Fruit fly (Drosophila melanogaster): ENCODE data around the gene Hmt4-20.

Hmt4-20 gene

DNA sequence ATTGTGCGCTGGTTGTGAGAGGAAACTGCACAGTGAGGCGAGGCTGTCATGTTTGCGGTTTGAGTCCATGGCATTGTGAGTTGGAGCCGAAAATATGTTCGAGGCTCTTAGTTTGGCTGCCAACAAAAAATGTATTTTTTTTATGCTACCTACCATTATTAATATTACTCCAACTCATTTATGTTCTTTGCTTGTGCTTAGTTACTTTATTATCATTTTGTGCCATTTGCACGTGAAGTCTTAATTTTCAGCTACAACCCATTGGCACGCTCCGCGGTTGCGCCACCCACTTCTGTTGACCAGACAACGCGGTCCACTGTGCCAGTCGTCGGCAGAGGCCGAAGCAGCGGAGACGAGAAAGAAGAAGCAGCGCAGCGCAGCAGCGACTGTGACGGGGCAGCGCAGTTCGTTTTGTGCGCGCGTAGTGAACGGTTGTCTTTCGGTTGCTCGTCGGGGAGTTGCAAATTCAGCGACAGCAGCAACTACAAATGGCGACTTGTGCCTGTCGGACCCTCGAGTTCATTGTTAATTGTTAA lies 30.7 kb upstream of the Hmt4-20 start, which contains the start of gene sdk (continued):
- peak; percentile 11 for TF ChIP-seq Hr83 (GFP tag; optimal IDR thresholded peaks at IDR 0.05; ENCODE audit: poor library complexity, severe bottlenecking)
- TF ChIP-seq brk (GFP tag; optimal IDR thresholded peaks at IDR 0.05): peak; percentile 75
- peak; percentile 91 for TF ChIP-seq tai (GFP tag; optimal IDR thresholded peaks at IDR 0.05)
- peak; percentile 86 for TF ChIP-seq CG9705 (GFP tag; optimal IDR thresholded peaks at IDR 0.05)
- TF ChIP-seq HLH106 (tag; optimal IDR thresholded peaks at IDR 0.05): peak; percentile 92
- no peak for TF ChIP-seq usp (GFP tag; optimal IDR thresholded peaks at IDR 0.05)
- TF ChIP-seq h (GFP tag; optimal IDR thresholded peaks at IDR 0.05): peak; percentile 98
- no peak for TF ChIP-seq Myc (optimal IDR thresholded peaks at IDR 0.05)
- TF ChIP-seq sv (GFP tag; optimal IDR thresholded peaks at IDR 0.05): peak; percentile 85
- no peak for TF ChIP-seq pan (optimal IDR thresholded peaks at IDR 0.05)
- no peak for TF ChIP-seq N (GFP tag; optimal IDR thresholded peaks at IDR 0.05)
- TF ChIP-seq Hnf4 (GFP tag; optimal IDR thresholded peaks at IDR 0.05): peak; percentile 93

DNA sequence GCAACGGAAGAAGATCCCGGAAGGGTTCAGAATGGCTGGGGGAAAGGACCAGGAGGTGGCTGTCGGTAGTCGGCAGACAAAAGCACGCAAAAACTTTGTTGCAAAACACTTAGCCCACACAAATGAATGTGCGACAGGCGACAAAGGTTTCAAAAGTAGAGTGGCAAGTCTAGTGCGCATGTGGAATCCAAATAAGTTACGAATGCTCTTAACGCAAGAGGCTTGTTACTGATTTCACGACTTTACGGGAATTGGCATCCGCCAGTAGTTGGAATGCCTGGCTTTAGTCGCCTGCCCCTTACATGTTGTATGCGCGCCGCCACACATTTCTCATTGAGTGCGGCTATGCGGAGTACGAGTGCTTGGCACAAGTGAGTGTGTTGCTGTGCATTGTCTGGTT lies 22.7 kb upstream of the Hmt4-20 start:
- TF ChIP-seq tai (GFP tag; optimal IDR thresholded peaks at IDR 0.05) (no peak), dl (GFP tag; optimal IDR thresholded peaks at IDR 0.05; ENCODE audit: insufficient read depth in 1 of 2, partially characterized antibody in 2 of 2) (no peak), Rel (GFP tag; optimal IDR thresholded peaks at IDR 0.05) (no peak), Rel (tag; optimal IDR thresholded peaks at IDR 0.05) (no peak), Hr83 (GFP tag; optimal IDR thresholded peaks at IDR 0.05; ENCODE audit: poor library complexity, severe bottlenecking) (no peak), Hnf4 (GFP tag; optimal IDR thresholded peaks at IDR 0.05) (no peak), ey (GFP tag; optimal IDR thresholded peaks at IDR 0.05) (peak; percentile 9), h (GFP tag; optimal IDR thresholded peaks at IDR 0.05) (peak; percentile 2), OdsH (GFP tag; optimal IDR thresholded peaks at IDR 0.05) (no peak), br (GFP tag; optimal IDR thresholded peaks at IDR 0.05) (no peak), Mio (GFP tag; optimal IDR thresholded peaks at IDR 0.05) (no peak), N (GFP tag; optimal IDR thresholded peaks at IDR 0.05) (no peak), fru (GFP tag; optimal IDR thresholded peaks at IDR 0.05) (no peak), Myc (optimal IDR thresholded peaks at IDR 0.05) (no peak), sv (GFP tag; optimal IDR thresholded peaks at IDR 0.05) (no peak), lola (GFP tag; optimal IDR thresholded peaks at IDR 0.05) (no peak), jim (GFP tag; optimal IDR thresholded peaks at IDR 0.05) (no peak), rgr (GFP tag; optimal IDR thresholded peaks at IDR 0.05) (peak; percentile 8), psq (GFP tag; optimal IDR thresholded peaks at IDR 0.05) (no peak), Dif (GFP tag; optimal IDR thresholded peaks at IDR 0.05; ENCODE audit: partially characterized antibody) (no peak), foxo (GFP tag; optimal IDR thresholded peaks at IDR 0.05) (peak in 1 of 2 experiments; percentile 46)

- peak; percentile 20 for TF ChIP-seq Myc (optimal IDR thresholded peaks at IDR 0.05)
- no peak for TF ChIP-seq br (GFP tag; optimal IDR thresholded peaks at IDR 0.05)
Observed at dm6 chrX:658021-658420, 2.2 kb upstream of the Hmt4-20 start.

- TF ChIP-seq CrebA (GFP tag; optimal IDR thresholded peaks at IDR 0.05; ENCODE audit: borderline replicate concordance) (no peak), Rel (GFP tag; optimal IDR thresholded peaks at IDR 0.05) (no peak), Rel (tag; optimal IDR thresholded peaks at IDR 0.05) (peak; percentile 90)
Observed at dm6 chrX:656380-656925, 620 bp upstream of the Hmt4-20 start.

DNA sequence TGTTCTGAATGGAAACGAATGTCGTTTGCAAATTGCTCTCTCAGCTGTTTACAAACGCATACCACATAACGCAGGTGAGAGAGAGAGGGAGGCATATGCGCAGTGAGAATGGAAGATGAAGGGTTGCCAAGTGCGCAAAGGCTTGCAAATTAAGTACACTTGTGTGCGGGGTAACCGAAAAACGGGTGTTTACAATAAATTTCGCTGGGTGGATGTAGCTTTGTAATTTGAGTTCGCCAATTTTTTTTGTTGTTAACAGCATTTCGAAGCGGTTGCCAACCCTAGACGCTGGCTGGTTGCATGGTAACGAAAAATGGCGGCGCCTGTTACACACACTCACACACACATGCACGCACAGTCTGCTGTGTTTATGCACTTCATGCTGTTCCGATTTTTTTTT lies 884 bp downstream of the Hmt4-20 start:
- no peak for TF ChIP-seq Hr78 (GFP tag; optimal IDR thresholded peaks at IDR 0.05)
- peak; percentile 95 for TF ChIP-seq sv (GFP tag; optimal IDR thresholded peaks at IDR 0.05)
- peak; percentile 96 for TF ChIP-seq CG9705 (GFP tag; optimal IDR thresholded peaks at IDR 0.05)
- peak; percentile 98 for TF ChIP-seq h (GFP tag; optimal IDR thresholded peaks at IDR 0.05)
- TF ChIP-seq sage (GFP tag; optimal IDR thresholded peaks at IDR 0.05): peak; percentile 91
- no peak for TF ChIP-seq tai (GFP tag; optimal IDR thresholded peaks at IDR 0.05)
- TF ChIP-seq Hr83 (GFP tag; optimal IDR thresholded peaks at IDR 0.05; ENCODE audit: poor library complexity, severe bottlenecking): peak; percentile 94
- TF ChIP-seq pan (optimal IDR thresholded peaks at IDR 0.05): no peak
- TF ChIP-seq Mio (GFP tag; optimal IDR thresholded peaks at IDR 0.05): peak; percentile 87
- TF ChIP-seq Dfd (GFP tag; optimal IDR thresholded peaks at IDR 0.05): no peak
- TF ChIP-seq woc (GFP tag; optimal IDR thresholded peaks at IDR 0.05): peak; percentile 93
- TF ChIP-seq CrebA (GFP tag; optimal IDR thresholded peaks at IDR 0.05; ENCODE audit: borderline replicate concordance): no peak
- TF ChIP-seq jim (GFP tag; optimal IDR thresholded peaks at IDR 0.05): peak; percentile 11
- no peak for TF ChIP-seq brk (GFP tag; optimal IDR thresholded peaks at IDR 0.05)
- peak; percentile 82 to 98 for TF ChIP-seq foxo (GFP tag; optimal IDR thresholded peaks at IDR 0.05)
- TF ChIP-seq dsf (GFP tag; optimal IDR thresholded peaks at IDR 0.05; ENCODE audit: borderline replicate concordance): peak; percentile 83
- TF ChIP-seq Hnf4 (GFP tag; optimal IDR thresholded peaks at IDR 0.05): peak; percentile 98
- TF ChIP-seq lola (GFP tag; optimal IDR thresholded peaks at IDR 0.05): no peak
- peak; percentile 20 for TF ChIP-seq Dif (GFP tag; optimal IDR thresholded peaks at IDR 0.05; ENCODE audit: partially characterized antibody)
- TF ChIP-seq OdsH (GFP tag; optimal IDR thresholded peaks at IDR 0.05): peak; percentile 95
- TF ChIP-seq br (GFP tag; optimal IDR thresholded peaks at IDR 0.05): peak; percentile 97
- TF ChIP-seq psq (GFP tag; optimal IDR thresholded peaks at IDR 0.05): peak; percentile 93
- TF ChIP-seq N (GFP tag; optimal IDR thresholded peaks at IDR 0.05): no peak
- peak; percentile 93 for TF ChIP-seq Jra (GFP tag; optimal IDR thresholded peaks at IDR 0.05)
- no peak for TF ChIP-seq usp (GFP tag; optimal IDR thresholded peaks at IDR 0.05)
- TF ChIP-seq GATAd (GFP tag; optimal IDR thresholded peaks at IDR 0.05): no peak
- TF ChIP-seq Sp1 (GFP tag; optimal IDR thresholded peaks at IDR 0.05): peak; percentile 97
- no peak for TF ChIP-seq Abd-B (GFP tag; optimal IDR thresholded peaks at IDR 0.05)
- peak; percentile 98 for TF ChIP-seq rgr (GFP tag; optimal IDR thresholded peaks at IDR 0.05)
- TF ChIP-seq dl (GFP tag; optimal IDR thresholded peaks at IDR 0.05; ENCODE audit: insufficient read depth in 1 of 2, partially characterized antibody in 2 of 2): no peak
- peak; percentile 97 for TF ChIP-seq fru (GFP tag; optimal IDR thresholded peaks at IDR 0.05)
- peak; percentile 95 for TF ChIP-seq Rel (GFP tag; optimal IDR thresholded peaks at IDR 0.05)
- TF ChIP-seq Rel (tag; optimal IDR thresholded peaks at IDR 0.05): peak; percentile 94

All from whole organism, wandering third instar larva.